Fruit fly (Drosophila melanogaster): ENCODE measurements around the gene CG33986.

CG33986 gene

DNA sequence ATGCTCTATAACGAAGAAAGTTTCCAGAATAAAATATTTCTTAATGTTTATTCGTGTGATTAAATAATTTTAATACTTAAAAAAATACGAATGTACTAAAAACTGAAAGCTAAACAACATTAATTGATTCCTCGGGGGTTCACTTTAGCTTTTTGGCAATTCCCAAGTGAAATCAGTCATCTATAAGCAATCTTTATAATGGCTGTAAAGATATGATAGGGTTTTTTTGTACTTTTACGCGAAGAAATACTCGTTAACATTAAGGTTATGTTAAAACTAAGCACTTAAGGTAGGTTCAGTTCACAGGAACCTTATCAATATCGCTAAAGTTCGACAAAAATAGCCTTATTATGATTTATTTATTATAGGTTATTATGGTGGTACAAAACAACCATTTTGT is 5.1 kb downstream of the CG33986 start:
- TF ChIP-seq ey (GFP tag; optimal IDR thresholded peaks at IDR 0.05) (no peak), Rel (GFP tag; optimal IDR thresholded peaks at IDR 0.05) (no peak), Rel (tag; optimal IDR thresholded peaks at IDR 0.05) (peak; percentile 98)

DNA sequence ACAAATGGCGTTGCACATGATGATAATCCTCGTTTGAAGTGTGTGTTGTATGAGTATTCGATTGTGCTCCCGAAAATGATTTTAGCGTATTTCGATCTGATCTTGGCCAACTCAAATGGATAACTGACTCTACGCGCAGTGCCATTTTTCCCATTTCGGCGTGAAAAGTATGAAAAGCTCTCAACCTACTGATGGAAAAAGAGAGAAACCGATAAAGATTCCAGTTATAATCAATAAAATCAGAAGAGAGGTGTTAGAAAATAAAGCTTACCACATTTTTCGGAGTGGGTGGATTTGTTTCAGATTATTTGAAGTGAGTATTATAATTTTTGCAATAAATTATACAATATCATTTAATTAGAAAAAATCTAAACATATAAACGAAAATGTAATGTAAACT is 5.6 kb downstream of the CG33986 start, which contains the start of gene mex1:
Gene mex1, minus strand, starts transcription at position 101 of the 400 bp plus-strand sequence.
- no peak for TF ChIP-seq dsf (GFP tag; optimal IDR thresholded peaks at IDR 0.05; ENCODE audit: borderline replicate concordance)

DNA sequence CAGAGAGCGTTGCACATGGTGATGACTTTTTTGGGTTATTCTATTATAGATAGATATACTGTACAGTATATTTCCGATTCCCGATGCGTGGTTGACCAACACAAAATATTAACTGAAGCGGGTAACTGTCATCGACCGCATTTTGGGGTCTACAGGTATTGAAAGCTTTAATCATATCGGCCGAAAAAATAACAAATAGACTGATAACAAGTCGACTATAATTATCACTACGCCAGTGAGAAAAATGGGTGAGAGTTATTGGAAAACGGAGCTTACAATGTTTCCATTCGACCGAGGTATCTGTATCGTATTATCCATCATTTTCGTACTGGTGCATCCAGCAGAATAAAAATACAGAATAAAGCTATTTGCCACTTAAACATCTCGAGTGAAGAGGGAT is 6.7 kb downstream of the CG33986 start:
- no peak for TF ChIP-seq foxo (GFP tag; optimal IDR thresholded peaks at IDR 0.05)
- TF ChIP-seq Rel (GFP tag; optimal IDR thresholded peaks at IDR 0.05) = no peak
- peak; percentile 45 for TF ChIP-seq Rel (tag; optimal IDR thresholded peaks at IDR 0.05)
- TF ChIP-seq rgr (GFP tag; optimal IDR thresholded peaks at IDR 0.05) = no peak

DNA sequence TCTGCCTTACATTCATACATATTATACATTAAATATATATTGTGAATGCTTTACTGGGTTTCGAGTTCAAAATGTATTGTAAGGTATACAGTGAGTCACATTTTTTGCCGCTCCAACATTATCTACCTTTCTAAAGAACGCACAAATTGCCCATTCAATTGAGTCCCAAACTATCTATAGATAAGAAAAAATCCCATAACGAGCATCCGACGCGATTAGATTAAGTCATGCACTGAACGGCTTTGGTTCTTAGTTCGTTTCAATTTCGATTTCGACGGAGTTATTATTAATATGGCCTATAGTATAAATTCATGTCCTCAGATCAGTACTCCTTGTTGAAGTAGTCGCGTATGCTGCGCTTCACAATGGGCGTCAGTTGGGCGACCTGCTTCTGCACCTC is 7.5 kb downstream of the CG33986 start:
- no peak for TF ChIP-seq CrebA (GFP tag; optimal IDR thresholded peaks at IDR 0.05; ENCODE audit: borderline replicate concordance)
- TF ChIP-seq tai (GFP tag; optimal IDR thresholded peaks at IDR 0.05) = no peak
- TF ChIP-seq Rel (GFP tag; optimal IDR thresholded peaks at IDR 0.05) = no peak
- TF ChIP-seq Rel (tag; optimal IDR thresholded peaks at IDR 0.05) = peak; percentile 28

DNA sequence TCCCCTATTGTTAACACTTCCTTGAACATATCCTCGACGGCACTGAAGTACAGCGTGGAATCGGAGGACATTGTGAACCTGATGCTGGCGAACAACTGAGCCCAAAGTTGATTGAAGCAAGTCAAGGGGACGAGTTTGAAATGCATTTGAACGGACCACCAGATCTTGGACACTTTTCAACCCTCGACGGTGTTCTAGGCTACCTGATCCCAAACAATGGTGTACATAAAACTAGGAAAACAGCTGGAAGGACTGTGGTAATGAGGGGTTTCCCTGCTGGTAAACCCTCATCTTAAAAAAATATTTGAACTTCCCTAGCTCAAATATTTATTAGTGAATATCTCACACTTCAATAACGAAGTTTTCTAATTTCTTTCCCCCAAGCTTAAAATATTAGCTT is 8.1 kb downstream of the CG33986 start, which contains the start of gene CG13454:
Gene CG13454, minus strand, starts transcription at position 101 of the 400 bp plus-strand sequence.
- TF ChIP-seq dmrt93B (GFP tag; optimal IDR thresholded peaks at IDR 0.05) (no peak), foxo (GFP tag; optimal IDR thresholded peaks at IDR 0.05) (no peak), usp (GFP tag; optimal IDR thresholded peaks at IDR 0.05) (no peak), ey (GFP tag; optimal IDR thresholded peaks at IDR 0.05) (no peak), CG9705 (GFP tag; optimal IDR thresholded peaks at IDR 0.05) (no peak), Jra (GFP tag; optimal IDR thresholded peaks at IDR 0.05) (no peak), Rel (GFP tag; optimal IDR thresholded peaks at IDR 0.05) (no peak), Rel (tag; optimal IDR thresholded peaks at IDR 0.05) (no peak), Myc (optimal IDR thresholded peaks at IDR 0.05) (no peak), h (GFP tag; optimal IDR thresholded peaks at IDR 0.05) (no peak), fru (GFP tag; optimal IDR thresholded peaks at IDR 0.05) (no peak), Hr78 (GFP tag; optimal IDR thresholded peaks at IDR 0.05) (no peak), Dfd (GFP tag; optimal IDR thresholded peaks at IDR 0.05) (no peak), rgr (GFP tag; optimal IDR thresholded peaks at IDR 0.05) (no peak), CG32264 (GFP tag; optimal IDR thresholded peaks at IDR 0.05) (no peak), dl (GFP tag; optimal IDR thresholded peaks at IDR 0.05; ENCODE audit: insufficient read depth in 1 of 2, partially characterized antibody in 2 of 2) (no peak), dsf (GFP tag; optimal IDR thresholded peaks at IDR 0.05; ENCODE audit: borderline replicate concordance) (no peak), sage (GFP tag; optimal IDR thresholded peaks at IDR 0.05) (no peak), CrebA (GFP tag; optimal IDR thresholded peaks at IDR 0.05; ENCODE audit: borderline replicate concordance) (no peak)

DNA sequence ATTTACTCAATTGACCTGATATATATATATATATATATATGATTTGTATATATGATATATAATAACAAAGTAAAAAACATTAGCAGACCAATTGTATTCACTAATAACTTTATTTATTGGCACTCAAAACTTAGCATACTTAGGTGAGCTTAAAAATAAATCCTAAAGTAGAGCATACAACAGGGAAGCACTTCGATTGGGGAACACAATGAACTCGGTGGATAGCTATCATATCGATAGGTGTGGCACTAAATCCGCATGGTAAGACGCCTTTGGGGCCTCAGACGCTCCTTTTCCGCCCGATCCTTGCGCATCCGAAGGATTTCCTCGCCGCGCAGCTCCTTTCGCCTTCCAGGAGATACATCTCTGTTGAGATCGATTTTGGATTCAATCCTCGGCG is 8.6 kb downstream of the CG33986 start:
- peak; percentile 75 for TF ChIP-seq Myc (optimal IDR thresholded peaks at IDR 0.05)
- peak; percentile 88 for TF ChIP-seq N (GFP tag; optimal IDR thresholded peaks at IDR 0.05)
- no peak for TF ChIP-seq CG32264 (GFP tag; optimal IDR thresholded peaks at IDR 0.05)

DNA sequence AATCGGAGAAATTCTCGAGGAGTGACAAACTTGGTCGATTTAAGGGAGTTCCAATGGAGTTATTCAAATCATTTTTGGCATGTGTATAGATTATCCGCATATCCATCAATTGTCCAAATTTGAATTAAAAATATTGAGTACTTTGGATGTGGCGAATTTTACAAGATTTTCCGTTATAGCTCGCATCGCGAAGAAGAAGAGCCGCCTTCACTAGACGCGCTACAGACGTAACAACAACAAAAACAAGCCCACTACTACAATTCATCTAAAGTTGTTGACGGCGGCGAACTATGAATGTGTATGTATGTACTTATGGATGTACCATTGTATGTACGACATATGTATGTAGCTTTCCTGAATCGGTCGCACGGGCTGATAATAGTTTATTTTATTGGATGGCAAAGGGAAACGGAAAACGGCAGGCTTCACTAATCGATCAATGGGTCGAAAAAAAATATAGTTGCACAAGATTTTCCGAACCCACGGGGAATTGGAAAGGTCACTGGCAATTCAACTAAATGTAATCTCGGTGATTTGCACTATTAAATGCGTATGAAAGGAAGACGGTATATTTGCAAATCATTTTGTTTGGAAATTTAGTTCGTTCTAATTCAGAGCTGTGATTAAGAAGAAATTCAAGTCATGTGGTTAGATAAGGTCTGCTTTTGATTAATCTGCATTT is 10.1 kb downstream of the CG33986 start:
- TF ChIP-seq br (GFP tag; optimal IDR thresholded peaks at IDR 0.05) = no peak
- no peak for TF ChIP-seq Vsx2 (GFP tag; optimal IDR thresholded peaks at IDR 0.05; ENCODE audit: partially characterized antibody)

DNA sequence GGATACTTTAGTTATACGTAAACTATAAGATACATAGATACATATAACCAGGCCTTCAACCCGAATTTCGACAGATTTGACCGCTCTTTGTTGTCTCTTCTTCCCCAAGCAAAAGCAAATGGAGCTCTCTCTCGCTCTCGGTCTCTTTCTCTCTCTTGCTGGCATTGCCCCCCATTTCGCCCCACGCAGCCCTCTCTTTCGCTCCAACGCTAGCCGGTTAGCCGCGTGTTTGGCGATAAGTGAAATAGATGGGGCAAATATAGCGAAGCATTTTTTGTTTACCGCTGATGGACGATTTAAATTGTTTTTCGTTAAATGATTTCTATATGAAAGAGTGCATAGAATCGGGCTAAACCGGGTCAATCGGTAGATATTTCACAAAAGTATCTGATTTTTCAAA is 10.6 kb downstream of the CG33986 start:
- peak; percentile 31 for TF ChIP-seq sage (GFP tag; optimal IDR thresholded peaks at IDR 0.05)
- no peak for TF ChIP-seq GATAd (GFP tag; optimal IDR thresholded peaks at IDR 0.05)
- no peak for TF ChIP-seq Rel (GFP tag; optimal IDR thresholded peaks at IDR 0.05)
- TF ChIP-seq Rel (tag; optimal IDR thresholded peaks at IDR 0.05) = peak; percentile 33
- peak; percentile 95 to 97 for TF ChIP-seq dl (GFP tag; optimal IDR thresholded peaks at IDR 0.05; ENCODE audit: insufficient read depth in 1 of 2, partially characterized antibody in 2 of 2)
- peak; percentile 23 for TF ChIP-seq psq (GFP tag; optimal IDR thresholded peaks at IDR 0.05)
- TF ChIP-seq Hr83 (GFP tag; optimal IDR thresholded peaks at IDR 0.05; ENCODE audit: poor library complexity, severe bottlenecking) = peak; percentile 69
- peak; percentile 7 for TF ChIP-seq br (GFP tag; optimal IDR thresholded peaks at IDR 0.05)
- peak; percentile 98 for TF ChIP-seq Dif (GFP tag; optimal IDR thresholded peaks at IDR 0.05; ENCODE audit: partially characterized antibody)
- no peak for TF ChIP-seq Hr78 (GFP tag; optimal IDR thresholded peaks at IDR 0.05)
- TF ChIP-seq Abd-B (GFP tag; optimal IDR thresholded peaks at IDR 0.05) = no peak
- peak; percentile 37 for TF ChIP-seq h (GFP tag; optimal IDR thresholded peaks at IDR 0.05)
- TF ChIP-seq Sp1 (GFP tag; optimal IDR thresholded peaks at IDR 0.05) = peak; percentile 28
- TF ChIP-seq CG32264 (GFP tag; optimal IDR thresholded peaks at IDR 0.05) = peak; percentile 13
